Fruit fly (Drosophila melanogaster) whole organism, embryonic: ENCODE data around the gene PPP4R2r.

ENCODE experiments used
- CG10209 ChIP-seq: fragments of 200-800 bp; sonication (Bioruptor generic); optimal IDR thresholded peaks from 3 replicates; lab custom pipeline; 2017; ENCODE audit warnings: missing biosample characterization, mild to moderate bottlenecking, missing genetic modification characterization, missing genetic modification reagents
- CG10274 ChIP-seq: fragments of 200-800 bp; sonication (Bioruptor generic); optimal IDR thresholded peaks from 3 replicates; lab custom pipeline; 2017; ENCODE audit warnings: missing biosample characterization, mild to moderate bottlenecking, missing genetic modification characterization
- CG10654 ChIP-seq: fragments of 200-800 bp; sonication (Bioruptor generic); optimal IDR thresholded peaks from 2 replicates; lab custom pipeline; 2016; ENCODE audit warnings: missing biosample characterization, missing genetic modification characterization
- CG11093 ChIP-seq: fragments of 200-800 bp; sonication (Bioruptor generic); IDR thresholded peaks from 3 replicates; pipeline ENCODE4 v1.3.6; 2022; ENCODE audit warnings: missing biosample characterization, missing genetic modification characterization
- CG11247 ChIP-seq: fragments of 200-800 bp; sonication (Bioruptor generic); IDR thresholded peaks from 2 replicates; pipeline ENCODE4 v1.3.6; 2022; ENCODE audit warnings: missing biosample characterization, missing genetic modification characterization
- CG11696 ChIP-seq: fragments of 200-800 bp; sonication (Bioruptor generic); IDR thresholded peaks from 2 replicates; pipeline ENCODE4 v1.3.6; 2022; ENCODE audit warnings: missing biosample characterization, missing genetic modification characterization
- CG12104 ChIP-seq: fragments of 200-800 bp; sonication (Bioruptor generic); optimal IDR thresholded peaks from 3 replicates; lab custom pipeline; 2016; ENCODE audit warnings: missing biosample characterization, missing genetic modification characterization
- CG18476 ChIP-seq: fragments of 200-800 bp; sonication (Bioruptor generic); optimal IDR thresholded peaks from 2 replicates; lab custom pipeline; 2016; ENCODE audit warnings: missing biosample characterization, mild to moderate bottlenecking, missing genetic modification characterization
- CG2678 ChIP-seq: fragments of 200-800 bp; sonication (Bioruptor generic); optimal IDR thresholded peaks from 3 replicates; lab custom pipeline; 2019; ENCODE audit warnings: missing biosample characterization, mild to moderate bottlenecking, missing genetic modification characterization, moderate library complexity
- CG3065 ChIP-seq: fragments of 200-800 bp; sonication (Bioruptor generic); optimal IDR thresholded peaks from 2 replicates; lab custom pipeline; 2016; ENCODE audit warnings: missing biosample characterization, missing genetic modification characterization
- CG31441 ChIP-seq: fragments of 200-800 bp; sonication (Bioruptor generic); IDR thresholded peaks from 2 replicates; pipeline ENCODE4 v1.3.6; 2022; ENCODE audit warnings: missing biosample characterization, missing genetic modification characterization
- CG6654 ChIP-seq: fragments of 200-800 bp; sonication (Bioruptor generic); optimal IDR thresholded peaks from 2 replicates; lab custom pipeline; 2017; ENCODE audit warnings: missing biosample characterization, mild to moderate bottlenecking, missing genetic modification characterization
- CG6683 ChIP-seq: fragments of 200-800 bp; sonication (Bioruptor generic); optimal IDR thresholded peaks from 2 replicates; lab custom pipeline; 2017; ENCODE audit warnings: missing biosample characterization, mild to moderate bottlenecking, missing genetic modification characterization, missing genetic modification reagents
- CG6854 ChIP-seq: fragments of 200-800 bp; sonication (Bioruptor generic); optimal IDR thresholded peaks from 3 replicates; lab custom pipeline; 2017; ENCODE audit warnings: missing biosample characterization, mild to moderate bottlenecking, missing genetic modification characterization
- CG8924 ChIP-seq: fragments of 200-800 bp; optimal IDR thresholded peaks from 3 replicates; lab custom pipeline; 2019; ENCODE audit warnings: missing biosample characterization, mild to moderate bottlenecking, missing genetic modification characterization, moderate library complexity
- CHES-1-like ChIP-seq: fragments of 200-800 bp; sonication (Bioruptor generic); optimal IDR thresholded peaks from 2 replicates; lab custom pipeline; 2016; ENCODE audit warnings: missing biosample characterization, missing genetic modification characterization
- D19A ChIP-seq: fragments of 200-800 bp; optimal IDR thresholded peaks from 3 replicates; lab custom pipeline; 2019; ENCODE audit warnings: missing biosample characterization, mild to moderate bottlenecking, missing genetic modification characterization, moderate library complexity
- D19B ChIP-seq: fragments of 200-800 bp; sonication (Bioruptor generic); optimal IDR thresholded peaks from 2 replicates; lab custom pipeline; 2017; ENCODE audit warnings: missing biosample characterization, mild to moderate bottlenecking, missing genetic modification characterization
- Dbx ChIP-seq: fragments of 200-800 bp; sonication (Bioruptor generic); IDR thresholded peaks from 3 replicates; pipeline ENCODE4 v1.3.6; 2022; ENCODE audit warnings: missing biosample characterization, missing genetic modification characterization
- Doc3 ChIP-seq: fragments of 200-800 bp; sonication (Bioruptor generic); IDR thresholded peaks from 3 replicates; pipeline ENCODE4 v1.3.6; 2022; ENCODE audit warnings: missing biosample characterization, missing genetic modification characterization; ENCODE audit not compliant: partially characterized antibody
- Ets65A ChIP-seq: fragments of 200-800 bp; sonication (Bioruptor generic); peaks from one replicate; lab custom pipeline; 2016; ENCODE audit warnings: missing biosample characterization, missing genetic modification characterization
- HLH54F ChIP-seq: fragments of 200-800 bp; sonication (Bioruptor generic); optimal IDR thresholded peaks from 3 replicates; lab custom pipeline; 2016; ENCODE audit warnings: missing biosample characterization, missing genetic modification characterization
- HmgZ ChIP-seq: fragments of 200-800 bp; sonication (Bioruptor generic); optimal IDR thresholded peaks from 2 replicates; lab custom pipeline; 2018; ENCODE audit warnings: missing biosample characterization, mild to moderate bottlenecking, missing genetic modification characterization
- NFAT ChIP-seq: fragments of 200-800 bp; sonication (Bioruptor generic); IDR thresholded peaks from 2 replicates; pipeline ENCODE4 v1.3.6; 2022; ENCODE audit warnings: missing biosample characterization, missing genetic modification characterization
- Ravus ChIP-seq: fragments of 200-800 bp; sonication (Bioruptor generic); IDR thresholded peaks from 2 replicates; pipeline ENCODE4 v1.3.6; 2022; ENCODE audit warnings: missing biosample characterization, missing genetic modification characterization
- Scr ChIP-seq: fragments of 200-800 bp; sonication (Bioruptor generic); IDR thresholded peaks from 2 replicates; pipeline ENCODE4 v1.3.6; 2022; ENCODE audit warnings: missing biosample characterization, missing genetic modification characterization; ENCODE audit not compliant: partially characterized antibody
- Usf ChIP-seq: fragments of 200-800 bp; sonication (Bioruptor generic); optimal IDR thresholded peaks from 2 replicates; lab custom pipeline; 2017; ENCODE audit warnings: missing genotype, missing biosample characterization, missing genetic modification characterization
- ara ChIP-seq: fragments of 200-800 bp; sonication (Bioruptor generic); IDR thresholded peaks from 2 replicates; pipeline ENCODE4 v1.3.6; 2022; ENCODE audit warnings: missing biosample characterization, missing genetic modification characterization
- bab2 ChIP-seq: fragments of 200-800 bp; sonication (Bioruptor generic); optimal IDR thresholded peaks from 2 replicates; lab custom pipeline; 2016; ENCODE audit warnings: missing biosample characterization, missing genetic modification characterization
- bcd ChIP-seq: fragments of 200-800 bp; sonication (Bioruptor generic); optimal IDR thresholded peaks from 2 replicates; lab custom pipeline; 2017; ENCODE audit warnings: missing biosample characterization, mild to moderate bottlenecking, missing genetic modification characterization
- croc ChIP-seq: fragments of 200-800 bp; sonication (Bioruptor generic); conservative IDR thresholded peaks from 3 replicates; pipeline ENCODE4 v1.3.6; 2022; ENCODE audit warnings: missing biosample characterization, missing genetic modification characterization
- dmrt11E ChIP-seq: fragments of 200-800 bp; sonication (Bioruptor generic); optimal IDR thresholded peaks from 3 replicates; lab custom pipeline; 2018; ENCODE audit warnings: missing biosample characterization, mild to moderate bottlenecking, missing genetic modification characterization, moderate library complexity
- eve ChIP-seq, 2 experiments: fragments of >200 bp; optimal IDR thresholded peaks; 2 replicates each; lab custom pipeline; 2017; ENCODE audit warnings: missing biosample characterization in 2 of 2, missing genetic modification characterization in 2 of 2
- ewg ChIP-seq: fragments of 200-800 bp; sonication (Bioruptor generic); optimal IDR thresholded peaks from 3 replicates; lab custom pipeline; 2017; ENCODE audit warnings: mild to moderate bottlenecking, missing biosample characterization, missing genetic modification reagents, missing genetic modification characterization
- eyg ChIP-seq: fragments of 200-800 bp; sonication (Bioruptor generic); optimal IDR thresholded peaks from 3 replicates; lab custom pipeline; 2016; ENCODE audit warnings: missing biosample characterization, missing genetic modification characterization
- gfzf ChIP-seq: fragments of 200-800 bp; sonication (Bioruptor generic); optimal IDR thresholded peaks from 2 replicates; lab custom pipeline; 2016; ENCODE audit warnings: missing biosample characterization, mild to moderate bottlenecking, missing genetic modification characterization, moderate library complexity
- gsb ChIP-seq: fragments of 200-800 bp; sonication (Bioruptor generic); IDR thresholded peaks from 2 replicates; pipeline ENCODE4 v1.3.6; 2022; ENCODE audit warnings: missing biosample characterization, missing genetic modification characterization
- jumu ChIP-seq: fragments of 200-800 bp; sonication (Bioruptor generic); optimal IDR thresholded peaks from 3 replicates; lab custom pipeline; 2016; ENCODE audit warnings: missing biosample characterization, missing genetic modification characterization
- kay ChIP-seq: fragments of 200-800 bp; sonication (Bioruptor generic); optimal IDR thresholded peaks from 2 replicates; lab custom pipeline; 2016; ENCODE audit warnings: missing biosample characterization, missing genetic modification characterization
- mam ChIP-seq: fragments of 200-800 bp; sonication (Bioruptor generic); optimal IDR thresholded peaks from 3 replicates; lab custom pipeline; 2016; ENCODE audit warnings: missing biosample characterization, missing genetic modification characterization
- nom ChIP-seq: fragments of 200-800 bp; sonication (Bioruptor generic); optimal IDR thresholded peaks from 2 replicates; lab custom pipeline; 2017; ENCODE audit warnings: missing biosample characterization, missing genetic modification characterization, mild to moderate bottlenecking, moderate library complexity, missing genetic modification reagents
- pum ChIP-seq: fragments of 200-800 bp; sonication (Bioruptor generic); optimal IDR thresholded peaks from 2 replicates; lab custom pipeline; 2016; ENCODE audit warnings: missing biosample characterization, missing genetic modification characterization
- run ChIP-seq: fragments of 200-800 bp; sonication (Bioruptor generic); optimal IDR thresholded peaks from 3 replicates; lab custom pipeline; 2018; ENCODE audit warnings: missing biosample characterization, mild to moderate bottlenecking, missing genetic modification characterization
- salm ChIP-seq: fragments of 200-800 bp; sonication (Bioruptor generic); optimal IDR thresholded peaks from 2 replicates; lab custom pipeline; 2018; ENCODE audit warnings: missing biosample characterization, mild to moderate bottlenecking, missing genetic modification characterization
- sens-2 ChIP-seq: fragments of 200-800 bp; sonication (Bioruptor generic); IDR thresholded peaks from 2 replicates; pipeline ENCODE4 v1.3.6; 2022; ENCODE audit warnings: missing biosample characterization, missing genetic modification characterization
- seq ChIP-seq: fragments of 200-800 bp; sonication (Bioruptor generic); IDR thresholded peaks from 2 replicates; pipeline ENCODE4 v1.3.6; 2022; ENCODE audit warnings: missing biosample characterization, missing genetic modification characterization
- slbo ChIP-seq: fragments of 200-800 bp; sonication (Bioruptor generic); IDR thresholded peaks from 2 replicates; pipeline ENCODE4 v1.3.6; 2022; ENCODE audit warnings: missing biosample characterization, missing genetic modification characterization
- slp2 ChIP-seq: fragments of 200-800 bp; sonication (Bioruptor generic); optimal IDR thresholded peaks from 2 replicates; lab custom pipeline; 2016; ENCODE audit warnings: missing biosample characterization, missing genetic modification characterization
- stc ChIP-seq: fragments of 200-800 bp; sonication (Bioruptor generic); IDR thresholded peaks from 2 replicates; pipeline ENCODE4 v1.3.6; 2022; ENCODE audit warnings: missing biosample characterization, missing genetic modification characterization
- tx ChIP-seq: fragments of 200-800 bp; sonication (Bioruptor generic); optimal IDR thresholded peaks from 2 replicates; lab custom pipeline; 2016; ENCODE audit warnings: missing biosample characterization, missing genetic modification characterization
- unc-4 ChIP-seq: fragments of 200-800 bp; sonication (Bioruptor generic); IDR thresholded peaks from 2 replicates; pipeline ENCODE4 v1.3.6; 2022; ENCODE audit warnings: missing biosample characterization, missing genetic modification characterization; ENCODE audit not compliant: partially characterized antibody
- zfh1 ChIP-seq: fragments of 200-800 bp; sonication (Bioruptor generic); IDR thresholded peaks from 3 replicates; pipeline ENCODE4 v1.3.6; 2022; ENCODE audit warnings: missing biosample characterization, missing genetic modification characterization

PPP4R2r gene

dm6 chrX:10463056-10463710 lies 15.5 kb upstream of the PPP4R2r start (continued):
- TF ChIP-seq kay (GFP tag; lab: Kevin White, UChicago), result no peak
- no peak for TF ChIP-seq CG10209 (GFP tag; lab: Kevin White, UChicago)
- no peak for TF ChIP-seq salm (tag; lab: Kevin White, UChicago)
- TF ChIP-seq Doc3 (GFP tag; lab: Robert Waterston, UW), result no peak
- TF ChIP-seq CHES-1-like (GFP tag; lab: Kevin White, UChicago), result no peak
- no peak for TF ChIP-seq D19A (tag; lab: Kevin White, UChicago)
- no peak for TF ChIP-seq CG10654
- no peak for TF ChIP-seq D19B
- no peak for TF ChIP-seq zfh1
- TF ChIP-seq jumu (GFP tag; lab: Kevin White, UChicago), result peak; percentile 1
- no peak for TF ChIP-seq eyg
- TF ChIP-seq CG31441 (GFP tag; lab: Robert Waterston, UW), result no peak
- TF ChIP-seq gsb (GFP tag; lab: Robert Waterston, UW), result no peak
- peak; percentile 13 for TF ChIP-seq mam
- TF ChIP-seq ewg, result peak; percentile 41
- peak; percentile 19 for TF ChIP-seq gfzf (GFP tag; lab: Kevin White, UChicago)
- TF ChIP-seq stc (GFP tag; lab: Robert Waterston, UW), result no peak
- no peak for TF ChIP-seq CG18476 (GFP tag; lab: Kevin White, UChicago)
- TF ChIP-seq CG2678 (tag; lab: Kevin White, UChicago), result no peak
- TF ChIP-seq slbo (GFP tag; lab: Robert Waterston, UW), result peak; percentile 31
- no peak for TF ChIP-seq CG6654 (GFP tag; lab: Kevin White, UChicago)
- no peak for TF ChIP-seq croc (GFP tag; lab: Robert Waterston, UW)
- TF ChIP-seq CG3065 (GFP tag; lab: Kevin White, UChicago), result no peak
- TF ChIP-seq Usf (GFP tag; lab: Kevin White, UChicago), result no peak
- no peak for TF ChIP-seq CG8924 (tag; lab: Kevin White, UChicago)
- TF ChIP-seq sens-2 (GFP tag; lab: Robert Waterston, UW), result no peak
- no peak for TF ChIP-seq CG6683
- no peak for TF ChIP-seq slp2 (GFP tag; lab: Kevin White, UChicago)
- no peak for TF ChIP-seq bcd (GFP tag; lab: Kevin White, UChicago)
- TF ChIP-seq CG10274, result no peak
- TF ChIP-seq CG6854 (GFP tag; lab: Kevin White, UChicago), result no peak
- no peak for TF ChIP-seq HLH54F (GFP tag; lab: Kevin White, UChicago)
- no peak for TF ChIP-seq ara (GFP tag; lab: Robert Waterston, UW)
- TF ChIP-seq Dbx (GFP tag; lab: Robert Waterston, UW), result no peak
- no peak for TF ChIP-seq seq (GFP tag; lab: Robert Waterston, UW)
- TF ChIP-seq bab2 (GFP tag; lab: Kevin White, UChicago), result no peak
- TF ChIP-seq eve (GFP tag; optimal IDR thresholded peaks at IDR 0.05; lab: Kevin White, UChicago), result no peak
- TF ChIP-seq dmrt11E (tag; lab: Kevin White, UChicago), result no peak
- TF ChIP-seq tx (GFP tag; lab: Kevin White, UChicago), result no peak
- no peak for TF ChIP-seq CG11093
- TF ChIP-seq nom, result no peak
- no peak for TF ChIP-seq NFAT (GFP tag; lab: Robert Waterston, UW)
- no peak for TF ChIP-seq run (tag; lab: Kevin White, UChicago)
- peak; percentile 38 for TF ChIP-seq HmgZ
- TF ChIP-seq CG11696, result no peak
- peak; percentile 39; the same call in 1 of the 2 replicates for TF ChIP-seq unc-4 (GFP tag; lab: Robert Waterston, UW)
- no peak for TF ChIP-seq CG12104
- no peak for TF ChIP-seq Ets65A (GFP tag; lab: Kevin White, UChicago)
- TF ChIP-seq Scr (GFP tag; lab: Robert Waterston, UW), result peak; percentile 55
- no peak for TF ChIP-seq Ravus (GFP tag; lab: Robert Waterston, UW)
- TF ChIP-seq CG11247, result no peak
- TF ChIP-seq pum (GFP tag; lab: Kevin White, UChicago), result no peak
